Fruit fly (Drosophila melanogaster) whole organism, prepupa: ENCODE measurements around the gene Yp3.
A peak's percentile ranks its signal among the peaks of the same experiment; 100 is the strongest.

Experiments used
- Blimp-1 ChIP-seq: fragments of 200-800 bp; sonication (Bioruptor generic); optimal IDR thresholded peaks from 3 replicates; lab custom pipeline; 2017; ENCODE audit warnings: missing biosample characterization, missing genetic modification characterization, mild to moderate bottlenecking, moderate library complexity, missing genetic modification reagents
- CG10669 ChIP-seq: fragments of 200-800 bp; sonication (Bioruptor generic); optimal IDR thresholded peaks from 3 replicates; lab custom pipeline; 2018; ENCODE audit warnings: missing biosample characterization, mild to moderate bottlenecking, missing genetic modification characterization, moderate library complexity
- CG11294 ChIP-seq: fragments of 200-800 bp; sonication (Bioruptor generic); IDR thresholded peaks from 2 replicates; pipeline ENCODE4 v1.3.6; 2022; ENCODE audit warnings: missing biosample characterization, missing genetic modification characterization
- CG11762 ChIP-seq: fragments of 200-800 bp; sonication (Bioruptor generic); optimal IDR thresholded peaks from 3 replicates; lab custom pipeline; 2016; ENCODE audit warnings: missing biosample characterization, missing genetic modification characterization; ENCODE audit not compliant: insufficient read depth
- CG1621 ChIP-seq: fragments of 200-800 bp; sonication (Bioruptor generic); optimal IDR thresholded peaks from 3 replicates; lab custom pipeline; 2018; ENCODE audit warnings: missing biosample characterization, mild to moderate bottlenecking, missing genetic modification characterization
- CG16779 ChIP-seq: fragments of 200-800 bp; sonication (Bioruptor generic); optimal IDR thresholded peaks from 3 replicates; lab custom pipeline; 2017; ENCODE audit warnings: missing biosample characterization, mild to moderate bottlenecking, missing genetic modification characterization
- CG32006 ChIP-seq: fragments of 200-800 bp; sonication (Bioruptor generic); optimal IDR thresholded peaks from 3 replicates; lab custom pipeline; 2017; ENCODE audit warnings: missing biosample characterization, mild to moderate bottlenecking, missing genetic modification characterization
- CG34406 ChIP-seq: fragments of 200-800 bp; sonication (Bioruptor generic); optimal IDR thresholded peaks from 3 replicates; lab custom pipeline; 2016; ENCODE audit warnings: missing biosample characterization, missing genetic modification characterization
- CG4318 ChIP-seq: fragments of 200-800 bp; sonication (Bioruptor generic); optimal IDR thresholded peaks from 3 replicates; lab custom pipeline; 2017; ENCODE audit warnings: missing biosample characterization, mild to moderate bottlenecking, missing genetic modification characterization
- CG6163 ChIP-seq: fragments of 200-800 bp; sonication (Bioruptor generic); IDR thresholded peaks from 3 replicates; pipeline ENCODE4 v1.3.6; 2022; ENCODE audit warnings: missing biosample characterization, missing genetic modification characterization
- CG6276 ChIP-seq: fragments of 200-800 bp; sonication (Bioruptor generic); optimal IDR thresholded peaks from 2 replicates; lab custom pipeline; 2017; ENCODE audit warnings: missing biosample characterization, mild to moderate bottlenecking, missing genetic modification characterization
- CG6792 ChIP-seq: fragments of 200-800 bp; sonication (Bioruptor generic); optimal IDR thresholded peaks from 3 replicates; lab custom pipeline; 2016; ENCODE audit warnings: missing biosample characterization, missing genetic modification characterization
- CG7368 ChIP-seq: fragments of 200-800 bp; sonication (Bioruptor generic); optimal IDR thresholded peaks from 3 replicates; lab custom pipeline; 2016; ENCODE audit warnings: missing biosample characterization, missing genetic modification characterization
- CG8632 ChIP-seq: fragments of 200-800 bp; sonication (Bioruptor generic); optimal IDR thresholded peaks from 3 replicates; lab custom pipeline; 2016; ENCODE audit warnings: missing biosample characterization, missing genetic modification characterization
- CG9139 ChIP-seq: fragments of 200-800 bp; sonication (Bioruptor generic); optimal IDR thresholded peaks from 3 replicates; lab custom pipeline; 2017; ENCODE audit warnings: missing biosample characterization, mild to moderate bottlenecking, missing genetic modification characterization
- Eip78C ChIP-seq: fragments of 200-800 bp; sonication (Bioruptor generic); peaks from one replicate; lab custom pipeline; 2016; ENCODE audit warnings: missing biosample characterization, missing genetic modification characterization
- Eip93F ChIP-seq: fragments of 200-800 bp; sonication (Bioruptor generic); optimal IDR thresholded peaks from 2 replicates; lab custom pipeline; 2016; ENCODE audit warnings: missing biosample characterization, mild to moderate bottlenecking, missing genetic modification characterization
- Ets21C ChIP-seq: fragments of 200-800 bp; sonication (Bioruptor generic); optimal IDR thresholded peaks from 3 replicates; lab custom pipeline; 2016; ENCODE audit warnings: missing biosample characterization, missing genetic modification characterization
- Ets96B ChIP-seq: fragments of 200-800 bp; optimal IDR thresholded peaks from 2 replicates; lab custom pipeline; 2019; ENCODE audit warnings: missing biosample characterization, mild to moderate bottlenecking, missing genetic modification characterization, moderate library complexity
- Gug ChIP-seq: fragments of 200-800 bp; sonication (Bioruptor generic); IDR thresholded peaks from 2 replicates; pipeline ENCODE4 v1.3.6; 2022; ENCODE audit warnings: missing biosample characterization, missing genetic modification characterization
- Hr38 ChIP-seq: sonication (Bioruptor generic); optimal IDR thresholded peaks from 2 replicates; lab custom pipeline; 2016; ENCODE audit warnings: missing biosample characterization, missing genetic modification characterization
- Lpt ChIP-seq: fragments of 200-800 bp; sonication (Bioruptor generic); optimal IDR thresholded peaks from 3 replicates; lab custom pipeline; 2016; ENCODE audit warnings: missing biosample characterization, missing genetic modification characterization
- OdsH ChIP-seq: fragments of 200-800 bp; sonication (Bioruptor generic); optimal IDR thresholded peaks from 3 replicates; lab custom pipeline; 2016; ENCODE audit warnings: missing biosample characterization, missing genetic modification characterization
- Smox ChIP-seq: fragments of 200-800 bp; sonication (Bioruptor generic); optimal IDR thresholded peaks from 3 replicates; lab custom pipeline; 2016; ENCODE audit warnings: missing biosample characterization, missing genetic modification characterization
- Sox102F ChIP-seq: fragments of 200-800 bp; sonication (Bioruptor generic); optimal IDR thresholded peaks from 2 replicates; lab custom pipeline; 2016; ENCODE audit warnings: missing biosample characterization, mild to moderate bottlenecking, missing genetic modification characterization
- Sox15 ChIP-seq: fragments of 200-800 bp; sonication (Bioruptor generic); optimal IDR thresholded peaks from 3 replicates; lab custom pipeline; 2016; ENCODE audit warnings: missing biosample characterization, missing genetic modification characterization
- cyc ChIP-seq: fragments of 200-800 bp; sonication (Bioruptor generic); optimal IDR thresholded peaks from 3 replicates; lab custom pipeline; 2016; ENCODE audit warnings: missing biosample characterization, missing genetic modification characterization
- dac ChIP-seq: fragments of 200-800 bp; sonication (Bioruptor generic); optimal IDR thresholded peaks from 2 replicates; lab custom pipeline; 2017; ENCODE audit warnings: missing biosample characterization, mild to moderate bottlenecking, missing genetic modification characterization
- dsx ChIP-seq: fragments of 200-800 bp; optimal IDR thresholded peaks from 3 replicates; lab custom pipeline; 2019; ENCODE audit warnings: missing biosample characterization, mild to moderate bottlenecking, missing genetic modification characterization, moderate library complexity; ENCODE audit not compliant: poor library complexity, severe bottlenecking
- eg ChIP-seq: fragments of 200-800 bp; sonication (Bioruptor generic); IDR thresholded peaks from 3 replicates; pipeline ENCODE4 v1.3.6; 2022; ENCODE audit warnings: missing biosample characterization, missing genetic modification characterization
- pdm3 ChIP-seq: fragments of 200-800 bp; sonication (Bioruptor generic); optimal IDR thresholded peaks from 3 replicates; lab custom pipeline; 2016; ENCODE audit warnings: missing biosample characterization, missing genetic modification characterization
- salr ChIP-seq, 2 experiments: fragments of 200-800 bp; sonication (Bioruptor generic); optimal IDR thresholded peaks; 3 replicates each; lab custom pipeline; 2016 to 2018; ENCODE audit warnings: missing biosample characterization in 2 of 2, missing genetic modification characterization in 2 of 2, mild to moderate bottlenecking in 1 of 2
- ss ChIP-seq, 2 experiments: fragments of 200-800 bp; sonication (Bioruptor generic); optimal IDR thresholded peaks; 2 replicates in 1 of 2; 3 replicates in 1 of 2; lab custom pipeline; 2017 to 2018; ENCODE audit warnings: mild to moderate bottlenecking in 2 of 2, missing biosample characterization in 2 of 2, missing genetic modification characterization in 2 of 2, moderate library complexity in 1 of 2
- svp ChIP-seq: fragments of 200-800 bp; sonication (Bioruptor generic); peaks from one replicate; lab custom pipeline; 2016; ENCODE audit warnings: missing biosample characterization, missing genetic modification characterization
- topi ChIP-seq: fragments of 200-800 bp; sonication (Bioruptor generic); optimal IDR thresholded peaks from 3 replicates; lab custom pipeline; 2016; ENCODE audit warnings: missing biosample characterization, missing genetic modification characterization

The Yp3 gene

dm6 chrX:13783958-13784907, 24.9 kb downstream of the Yp3 start (continued):
- TF ChIP-seq OdsH (peak; percentile 66), Gug (peak; percentile 55; the same call in 1 of the 2 replicates), cyc (GFP tag; lab: Kevin White, UChicago) (peak; percentile 13), CG11294 (GFP tag; lab: Robert Waterston, UW) (peak; percentile 57), Hr38 (GFP tag; lab: Kevin White, UChicago) (no peak), ss (GFP tag; optimal IDR thresholded peaks at IDR 0.05; lab: Kevin White, UChicago) (peak; percentile 19 to 23), CG9139 (no peak), CG7368 (GFP tag; lab: Kevin White, UChicago) (peak; percentile 3), salr (GFP tag; optimal IDR thresholded peaks at IDR 0.05; lab: Kevin White, UChicago) (peak in 1 of 2 experiments; percentile 16), CG32006 (GFP tag; lab: Kevin White, UChicago) (peak; percentile 89), Ets21C (no peak), Eip93F (GFP tag; lab: Kevin White, UChicago) (no peak), Sox15 (GFP tag; lab: Kevin White, UChicago) (no peak), CG16779 (tag; lab: Kevin White, UChicago) (peak; percentile 8), Blimp-1 (GFP tag; lab: Kevin White, UChicago) (no peak), CG6163 (GFP tag; lab: Robert Waterston, UW) (no peak), CG6276 (peak; percentile 68), CG6792 (peak; percentile 27)

DNA sequence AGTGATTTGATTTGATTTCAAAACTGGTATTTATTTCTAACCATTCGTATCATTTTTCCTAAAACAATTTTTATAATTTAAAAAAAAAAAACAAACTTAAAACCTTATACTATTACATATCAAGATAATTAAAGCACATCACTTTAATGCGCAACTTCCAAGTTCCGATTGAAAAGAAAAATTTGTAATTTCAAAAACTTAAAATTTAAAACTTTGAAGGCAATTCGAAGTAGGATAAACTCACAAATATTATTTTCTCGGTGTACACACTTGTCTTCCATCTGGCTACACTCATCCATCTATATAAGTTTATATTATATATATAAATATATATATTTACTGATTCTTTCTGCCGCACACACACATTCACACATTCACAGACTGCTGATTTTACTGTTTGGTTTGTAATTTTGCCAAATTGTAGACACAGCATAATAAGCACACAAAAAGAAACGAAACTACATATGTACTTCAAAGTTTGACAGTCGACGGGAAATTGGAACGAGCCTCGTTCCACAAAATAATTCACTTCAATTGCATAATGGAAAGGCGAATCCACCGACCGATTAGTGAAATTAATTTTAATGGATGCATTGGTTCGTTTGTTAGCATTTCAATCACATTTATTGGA, 26.8 kb downstream of the Yp3 start:
- TF ChIP-seq CG16779 (tag; lab: Kevin White, UChicago) (no peak), CG4318 (no peak), cyc (GFP tag; lab: Kevin White, UChicago) (no peak), svp (peak; percentile 51), Ets96B (tag; lab: Kevin White, UChicago) (no peak), Smox (GFP tag; lab: Kevin White, UChicago) (no peak), Eip78C (GFP tag; lab: Kevin White, UChicago) (peak; percentile 70), CG6163 (GFP tag; lab: Robert Waterston, UW) (no peak), CG6792 (no peak), Lpt (GFP tag; lab: Kevin White, UChicago) (no peak), CG11762 (GFP tag; lab: Kevin White, UChicago) (no peak), Hr38 (GFP tag; lab: Kevin White, UChicago) (no peak), topi (GFP tag; lab: Kevin White, UChicago) (no peak)

- TF ChIP-seq cyc (GFP tag; lab: Kevin White, UChicago) (no peak), CG6163 (GFP tag; lab: Robert Waterston, UW) (no peak), dac (GFP tag; lab: Kevin White, UChicago) (no peak), CG11294 (GFP tag; lab: Robert Waterston, UW) (no peak), dsx (GFP tag; lab: Kevin White, UChicago) (no peak), CG10669 (GFP tag; lab: Kevin White, UChicago) (no peak), eg (GFP tag; lab: Robert Waterston, UW) (no peak), Sox15 (GFP tag; lab: Kevin White, UChicago) (no peak), Ets21C (no peak), Sox102F (GFP tag; lab: Kevin White, UChicago) (no peak), CG1621 (tag; lab: Kevin White, UChicago) (no peak), pdm3 (GFP tag; lab: Kevin White, UChicago) (no peak), CG34406 (GFP tag; lab: Kevin White, UChicago) (no peak), CG11762 (GFP tag; lab: Kevin White, UChicago) (no peak), CG6276 (no peak), CG8632 (GFP tag; lab: Kevin White, UChicago) (no peak), Gug (no peak)
Measured at dm6 chrX:13787282-13787850, 28.0 kb downstream of the Yp3 start.
